Fruit fly (Drosophila melanogaster) whole organism, embryonic: ENCODE measurements around the gene CG15877.
A peak's percentile ranks its signal among the peaks of the same experiment; 100 is the strongest.

Experiments used
- Asciz ChIP-seq: fragments of 200-800 bp; sonication (Bioruptor generic); optimal IDR thresholded peaks from 2 replicates; lab custom pipeline; 2017; ENCODE audit warnings: missing biosample characterization, mild to moderate bottlenecking, missing genetic modification characterization, missing genetic modification reagents
- Atf-2 ChIP-seq: fragments of 200-800 bp; sonication (Bioruptor generic); optimal IDR thresholded peaks from 2 replicates; lab custom pipeline; 2016; ENCODE audit warnings: missing biosample characterization, missing genetic modification characterization
- Atf3 ChIP-seq: fragments of 200-800 bp; sonication (Bioruptor generic); optimal IDR thresholded peaks from 3 replicates; lab custom pipeline; 2016; ENCODE audit warnings: missing biosample characterization, missing genetic modification characterization
- CG11093 ChIP-seq: fragments of 200-800 bp; sonication (Bioruptor generic); IDR thresholded peaks from 3 replicates; pipeline ENCODE4 v1.3.6; 2022; ENCODE audit warnings: missing biosample characterization, missing genetic modification characterization
- CG12659 ChIP-seq: fragments of 200-800 bp; sonication (Bioruptor generic); optimal IDR thresholded peaks from 3 replicates; lab custom pipeline; 2017; ENCODE audit warnings: mild to moderate bottlenecking, missing biosample characterization, missing genetic modification reagents, missing genetic modification characterization
- CG12744 ChIP-seq: fragments of 200-800 bp; sonication (Bioruptor generic); optimal IDR thresholded peaks from 2 replicates; lab custom pipeline; 2016; ENCODE audit warnings: missing biosample characterization, missing genetic modification characterization
- CG13894 ChIP-seq: fragments of 200-800 bp; sonication (Bioruptor generic); optimal IDR thresholded peaks from 3 replicates; lab custom pipeline; 2018; ENCODE audit warnings: missing biosample characterization, mild to moderate bottlenecking, missing genetic modification characterization, moderate library complexity
- CG1602 ChIP-seq: fragments of 200-800 bp; sonication (Bioruptor generic); optimal IDR thresholded peaks from 3 replicates; lab custom pipeline; 2016; ENCODE audit warnings: missing biosample characterization, missing genetic modification characterization
- CG1603 ChIP-seq: fragments of 200-800 bp; sonication (Bioruptor generic); optimal IDR thresholded peaks from 2 replicates; lab custom pipeline; 2019; ENCODE audit warnings: missing biosample characterization, mild to moderate bottlenecking, missing genetic modification characterization, moderate library complexity
- CG16813 ChIP-seq: fragments of 200-800 bp; sonication (Bioruptor generic); IDR thresholded peaks from 3 replicates; pipeline ENCODE4 v1.3.6; 2022; ENCODE audit warnings: missing biosample characterization, missing genetic modification characterization; ENCODE audit not compliant: partially characterized antibody
- CG17359 ChIP-seq: fragments of 200-800 bp; sonication (Bioruptor generic); optimal IDR thresholded peaks from 3 replicates; lab custom pipeline; 2018; ENCODE audit warnings: missing biosample characterization, mild to moderate bottlenecking, missing genetic modification characterization, moderate library complexity
- CG17361 ChIP-seq: fragments of 200-800 bp; sonication (Bioruptor generic); IDR thresholded peaks from 3 replicates; pipeline ENCODE4 v1.3.6; 2022; ENCODE audit warnings: missing biosample characterization, missing genetic modification characterization
- CG17802 ChIP-seq: fragments of 200-800 bp; sonication (Bioruptor generic); optimal IDR thresholded peaks from 2 replicates; lab custom pipeline; 2018; ENCODE audit warnings: missing biosample characterization, mild to moderate bottlenecking, missing genetic modification characterization, moderate library complexity
- CG2678 ChIP-seq: fragments of 200-800 bp; sonication (Bioruptor generic); optimal IDR thresholded peaks from 3 replicates; lab custom pipeline; 2019; ENCODE audit warnings: missing biosample characterization, mild to moderate bottlenecking, missing genetic modification characterization, moderate library complexity
- CG2712 ChIP-seq: fragments of 200-800 bp; optimal IDR thresholded peaks from 3 replicates; lab custom pipeline; 2019; ENCODE audit warnings: missing biosample characterization, mild to moderate bottlenecking, missing genetic modification characterization, moderate library complexity
- CG32532 ChIP-seq: fragments of 200-800 bp; sonication (Bioruptor generic); IDR thresholded peaks from 2 replicates; pipeline ENCODE4 v1.3.6; 2022; ENCODE audit warnings: missing biosample characterization, missing genetic modification characterization
- CG3838 ChIP-seq: fragments of 200-800 bp; sonication (Bioruptor generic); optimal IDR thresholded peaks from 3 replicates; lab custom pipeline; 2016; ENCODE audit warnings: missing biosample characterization, missing genetic modification characterization
- CG7963 ChIP-seq: fragments of 200-800 bp; sonication (Bioruptor generic); IDR thresholded peaks from 3 replicates; pipeline ENCODE4 v1.3.6; 2022; ENCODE audit warnings: missing biosample characterization, missing genetic modification characterization; ENCODE audit not compliant: partially characterized antibody
- CG8924 ChIP-seq: fragments of 200-800 bp; optimal IDR thresholded peaks from 3 replicates; lab custom pipeline; 2019; ENCODE audit warnings: missing biosample characterization, mild to moderate bottlenecking, missing genetic modification characterization, moderate library complexity
- CTCF ChIP-seq: fragments of 200-800 bp; sonication (Bioruptor generic); optimal IDR thresholded peaks from 2 replicates; lab custom pipeline; 2017; ENCODE audit warnings: missing biosample characterization, mild to moderate bottlenecking, missing genetic modification characterization, moderate library complexity
- CrebB ChIP-seq: fragments of 200-800 bp; sonication (Bioruptor generic); optimal IDR thresholded peaks from 3 replicates; lab custom pipeline; 2018; ENCODE audit warnings: missing biosample characterization, mild to moderate bottlenecking, missing genetic modification characterization
- Drgx ChIP-seq: fragments of 200-800 bp; sonication (Bioruptor generic); IDR thresholded peaks from 2 replicates; pipeline ENCODE4 v1.3.6; 2022; ENCODE audit warnings: missing biosample characterization, missing genetic modification characterization
- Fer1 ChIP-seq: fragments of 200-800 bp; sonication (Bioruptor generic); optimal IDR thresholded peaks from 2 replicates; lab custom pipeline; 2017; ENCODE audit warnings: missing biosample characterization, mild to moderate bottlenecking, missing genetic modification characterization
- Gug ChIP-seq: fragments of 200-800 bp; sonication (Bioruptor generic); IDR thresholded peaks from 4 replicates; pipeline ENCODE4 v1.3.6; 2022; ENCODE audit warnings: missing biosample characterization, missing genetic modification characterization
- Hmr ChIP-seq: fragments of 200-800 bp; sonication (Bioruptor generic); optimal IDR thresholded peaks from 3 replicates; lab custom pipeline; 2017; ENCODE audit warnings: mild to moderate bottlenecking, missing biosample characterization, missing genetic modification reagents, missing genetic modification characterization
- Hr3 ChIP-seq: fragments of 200-800 bp; sonication (Bioruptor generic); optimal IDR thresholded peaks from 3 replicates; lab custom pipeline; 2016; ENCODE audit warnings: missing biosample characterization, missing genetic modification characterization
- NC2α ChIP-seq: fragments of 200-800 bp; sonication (Bioruptor generic); optimal IDR thresholded peaks from 2 replicates; lab custom pipeline; 2016; ENCODE audit warnings: missing biosample characterization, missing genetic modification characterization
- NFAT ChIP-seq: fragments of 200-800 bp; sonication (Bioruptor generic); IDR thresholded peaks from 2 replicates; pipeline ENCODE4 v1.3.6; 2022; ENCODE audit warnings: missing biosample characterization, missing genetic modification characterization
- Pdp1 ChIP-seq, 2 experiments: fragments of 200-800 bp; sonication (Bioruptor generic); optimal IDR thresholded peaks; 3 replicates each; lab custom pipeline; 2016; ENCODE audit warnings: missing biosample characterization in 2 of 2, missing genetic modification characterization in 2 of 2, mild to moderate bottlenecking in 1 of 2, moderate library complexity in 1 of 2
- Ravus ChIP-seq: fragments of 200-800 bp; sonication (Bioruptor generic); IDR thresholded peaks from 2 replicates; pipeline ENCODE4 v1.3.6; 2022; ENCODE audit warnings: missing biosample characterization, missing genetic modification characterization
- Scr ChIP-seq: fragments of 200-800 bp; sonication (Bioruptor generic); IDR thresholded peaks from 2 replicates; pipeline ENCODE4 v1.3.6; 2022; ENCODE audit warnings: missing biosample characterization, missing genetic modification characterization; ENCODE audit not compliant: partially characterized antibody
- Ssrp ChIP-seq: fragments of 200-800 bp; sonication (Bioruptor generic); optimal IDR thresholded peaks from 2 replicates; lab custom pipeline; 2018; ENCODE audit warnings: missing biosample characterization, mild to moderate bottlenecking, missing genetic modification characterization, moderate library complexity
- ac ChIP-seq: fragments of 200-800 bp; sonication (Bioruptor generic); optimal IDR thresholded peaks from 3 replicates; lab custom pipeline; 2017; ENCODE audit warnings: missing biosample characterization, mild to moderate bottlenecking, missing genetic modification characterization
- ase ChIP-seq: fragments of 200-800 bp; sonication (Bioruptor generic); IDR thresholded peaks from 3 replicates; pipeline ENCODE4 v1.3.6; 2022; ENCODE audit warnings: missing biosample characterization, missing genetic modification characterization
- bab2 ChIP-seq: fragments of 200-800 bp; sonication (Bioruptor generic); optimal IDR thresholded peaks from 2 replicates; lab custom pipeline; 2016; ENCODE audit warnings: missing biosample characterization, missing genetic modification characterization
- chn ChIP-seq: fragments of 200-800 bp; sonication (Bioruptor generic); optimal IDR thresholded peaks from 2 replicates; lab custom pipeline; 2016; ENCODE audit warnings: missing biosample characterization, missing genetic modification characterization
- en ChIP-seq: fragments of 200-800 bp; sonication (Bioruptor generic); optimal IDR thresholded peaks from 2 replicates; lab custom pipeline; 2016; ENCODE audit warnings: missing biosample characterization, missing genetic modification characterization
- fd64A ChIP-seq: fragments of 200-800 bp; sonication (Bioruptor generic); optimal IDR thresholded peaks from 3 replicates; lab custom pipeline; 2018; ENCODE audit warnings: missing biosample characterization, mild to moderate bottlenecking, missing genetic modification characterization
- fd96Cb ChIP-seq: fragments of 200-800 bp; sonication (Bioruptor generic); optimal IDR thresholded peaks from 2 replicates; lab custom pipeline; 2018; ENCODE audit warnings: missing biosample characterization, mild to moderate bottlenecking, missing genetic modification characterization, moderate library complexity
- ind ChIP-seq: fragments of 200-800 bp; sonication (Bioruptor generic); optimal IDR thresholded peaks from 3 replicates; lab custom pipeline; 2016; ENCODE audit warnings: missing biosample characterization, missing genetic modification characterization
- pan ChIP-seq, 4 experiments: fragments of >200 bp in 3 of 4; fragments of 200-800 bp in 1 of 4; sonication (Bioruptor generic) in 1 of 4; optimal IDR thresholded peaks in 3 of 4; IDR thresholded peaks in 1 of 4; 2 replicates each; pipeline versions ENCODE4 v1.3.6 to Lab custom; 2017 to 2022; ENCODE audit warnings: missing biosample characterization in 2 of 4, missing genetic modification characterization in 2 of 4, mixed read lengths in 1 of 4
- phol ChIP-seq: fragments of 200-800 bp; sonication (Bioruptor generic); optimal IDR thresholded peaks from 3 replicates; lab custom pipeline; 2018; ENCODE audit warnings: missing biosample characterization, mild to moderate bottlenecking, missing genetic modification characterization, moderate library complexity
- repo ChIP-seq: fragments of 200-800 bp; sonication (Bioruptor generic); optimal IDR thresholded peaks from 2 replicates; lab custom pipeline; 2016; ENCODE audit warnings: missing biosample characterization, missing genetic modification characterization
- sim ChIP-seq: fragments of 200-800 bp; sonication (Bioruptor generic); IDR thresholded peaks from 2 replicates; pipeline ENCODE4 v1.3.6; 2022; ENCODE audit warnings: missing biosample characterization, missing genetic modification characterization
- sima ChIP-seq: fragments of 200-800 bp; sonication (Bioruptor generic); optimal IDR thresholded peaks from 2 replicates; lab custom pipeline; 2016; ENCODE audit warnings: missing biosample characterization, missing genetic modification characterization
- so ChIP-seq: fragments of 200-800 bp; sonication (Bioruptor generic); IDR thresholded peaks from 3 replicates; pipeline ENCODE4 v1.3.6; 2022; ENCODE audit warnings: missing biosample characterization, missing genetic modification characterization
- sqz ChIP-seq: fragments of 200-800 bp; sonication (Bioruptor generic); optimal IDR thresholded peaks from 3 replicates; lab custom pipeline; 2018; ENCODE audit warnings: missing biosample characterization, mild to moderate bottlenecking, missing genetic modification characterization
- tup ChIP-seq: fragments of 200-800 bp; sonication (Bioruptor generic); optimal IDR thresholded peaks from 2 replicates; lab custom pipeline; 2016; ENCODE audit warnings: missing biosample characterization, mild to moderate bottlenecking, missing genetic modification characterization, moderate library complexity
- unc-4 ChIP-seq: fragments of 200-800 bp; sonication (Bioruptor generic); IDR thresholded peaks from 2 replicates; pipeline ENCODE4 v1.3.6; 2022; ENCODE audit warnings: missing biosample characterization, missing genetic modification characterization; ENCODE audit not compliant: partially characterized antibody
- yki ChIP-seq: fragments of >200 bp; optimal IDR thresholded peaks from 3 replicates; lab custom pipeline; 2018
- zfh1 ChIP-seq: fragments of 200-800 bp; sonication (Bioruptor generic); IDR thresholded peaks from 3 replicates; pipeline ENCODE4 v1.3.6; 2022; ENCODE audit warnings: missing biosample characterization, missing genetic modification characterization

CG15877 gene

dm6 chr3L:2371882-2372281, 5.5 kb downstream of the CG15877 start, which contains the start of the genes CG1317 and CG8993 (continued):
- TF ChIP-seq Drgx (GFP tag; lab: Robert Waterston, UW) (no peak), ac (no peak), Fer1 (peak; percentile 30), Hmr (GFP tag; lab: Kevin White, UChicago) (peak; percentile 15), unc-4 (GFP tag; lab: Robert Waterston, UW) (peak; percentile 77), bab2 (GFP tag; lab: Kevin White, UChicago) (no peak), Pdp1 (GFP tag; optimal IDR thresholded peaks at IDR 0.05; lab: Kevin White, UChicago) (no peak), Gug (GFP tag; lab: Robert Waterston, UW) (peak; percentile 36; the same call in 1 of the 4 replicates), sqz (GFP tag; lab: Kevin White, UChicago) (peak; percentile 34), Scr (GFP tag; lab: Robert Waterston, UW) (peak; percentile 80), CG1603 (tag; lab: Kevin White, UChicago) (no peak), sim (GFP tag; lab: Robert Waterston, UW) (0 out of 2 replicates have a peak, but pooled peaks have one; percentile 39), CG17361 (peak; percentile 74; the same call in 2 of the 3 replicates), NC2α (no peak), so (GFP tag; lab: Robert Waterston, UW) (no peak), CG17802 (tag; lab: Kevin White, UChicago) (no peak), CG32532 (GFP tag; lab: Robert Waterston, UW) (peak; percentile 35; the same call in 1 of the 2 replicates), CG17359 (tag; lab: Kevin White, UChicago) (peak; percentile 50), yki (lab: Kevin White, UChicago) (no peak), chn (peak; percentile 52), Atf3 (no peak), ind (GFP tag; lab: Kevin White, UChicago) (peak; percentile 67), fd96Cb (no peak), CG12744 (no peak), CTCF (GFP tag; lab: Kevin White, UChicago) (no peak), Atf-2 (GFP tag; lab: Kevin White, UChicago) (no peak), CG11093 (no peak), CG8924 (tag; lab: Kevin White, UChicago) (peak; percentile 54), CrebB (tag; lab: Kevin White, UChicago) (no peak), Ravus (no peak; the same call in 1 of the 2 replicates), CG13894 (tag; lab: Kevin White, UChicago) (peak; percentile 24), en (GFP tag; lab: Kevin White, UChicago) (no peak), CG12659 (GFP tag; lab: Kevin White, UChicago) (peak; percentile 69), CG7963 (GFP tag; lab: Robert Waterston, UW) (0 out of 3 replicates have a peak, but pooled peaks have one; percentile 40), tup (no peak), ase (GFP tag; lab: Robert Waterston, UW) (peak; percentile 30; the same call in 1 of the 3 replicates), repo (GFP tag; lab: Kevin White, UChicago) (no peak), phol (peak; percentile 72), fd64A (no peak), CG3838 (no peak), Hr3 (GFP tag; lab: Kevin White, UChicago) (peak; percentile 59), Ssrp (peak; percentile 48), sima (GFP tag; lab: Kevin White, UChicago) (no peak), pan (optimal IDR thresholded peaks at IDR 0.05; lab: Kevin White, UChicago) (no peak), pan (GFP tag; optimal IDR thresholded peaks at IDR 0.05 in 1 of 2, IDR thresholded peaks at IDR 0.05 in 1 of 2) (no peak), Asciz (GFP tag; lab: Kevin White, UChicago) (peak; percentile 23), NFAT (no peak), CG16813 (GFP tag; lab: Robert Waterston, UW) (peak; percentile 69), zfh1 (GFP tag; lab: Robert Waterston, UW) (no peak), CG2678 (tag; lab: Kevin White, UChicago) (no peak), CG1602 (peak; percentile 25), CG2712 (tag; lab: Kevin White, UChicago) (peak; percentile 76)
